Worm (Caenorhabditis elegans) whole organism, late embryonic: ENCODE results near the gene pgl-2.

Experiments used
- C08G9.2 ChIP-seq: sonication (generic microtip); optimal IDR thresholded peaks from 2 replicates; lab custom pipeline; 2016; ENCODE audit warnings: mild to moderate bottlenecking, missing genetic modification characterization, moderate library complexity, missing compliant biosample characterization
- T23F11.4 ChIP-seq: fragments of 200-800 bp; sonication (Bioruptor generic); optimal IDR thresholded peaks from 2 replicates; lab custom pipeline; 2018; ENCODE audit warnings: mild to moderate bottlenecking, missing genetic modification characterization, missing compliant biosample characterization
- ahr-1 ChIP-seq: sonication (generic microtip); optimal IDR thresholded peaks from 2 replicates; lab custom pipeline; 2016; ENCODE audit warnings: missing genetic modification characterization, missing compliant biosample characterization
- ceh-24 ChIP-seq: sonication (generic microtip); optimal IDR thresholded peaks from 2 replicates; lab custom pipeline; 2016; ENCODE audit warnings: mild to moderate bottlenecking, missing genetic modification characterization, missing compliant biosample characterization
- elt-2 ChIP-seq: sonication (generic microtip); optimal IDR thresholded peaks from 2 replicates; lab custom pipeline; 2016; ENCODE audit warnings: missing genetic modification reagents, missing genetic modification characterization, missing compliant biosample characterization
- eyg-1 ChIP-seq: sonication (generic microtip); optimal IDR thresholded peaks from 2 replicates; lab custom pipeline; 2016; ENCODE audit warnings: missing genotype, missing genetic modification characterization, missing compliant biosample characterization
- lin-11 ChIP-seq: fragments of 200-800 bp; sonication (Bioruptor generic); optimal IDR thresholded peaks from 2 replicates; lab custom pipeline; 2018; ENCODE audit warnings: mild to moderate bottlenecking, missing genetic modification characterization, missing compliant biosample characterization
- nfya-1 ChIP-seq: sonication (generic microtip); optimal IDR thresholded peaks from 2 replicates; lab custom pipeline; 2017; ENCODE audit warnings: missing genetic modification characterization, mild to moderate bottlenecking, missing compliant biosample characterization, antibody characterized with exemption, moderate library complexity
- nhr-11 ChIP-seq: fragments of 150-350 bp; optimal IDR thresholded peaks from 2 replicates; lab custom pipeline; 2014; ENCODE audit warnings: missing biosample characterization, missing genetic modification characterization
- nhr-232 ChIP-seq: sonication (generic microtip); optimal IDR thresholded peaks from 2 replicates; lab custom pipeline; 2016; ENCODE audit warnings: missing genetic modification characterization, missing compliant biosample characterization
- odd-2 ChIP-seq: sonication (generic microtip); optimal IDR thresholded peaks from 2 replicates; lab custom pipeline; 2017; ENCODE audit warnings: antibody characterized with exemption, mild to moderate bottlenecking, missing genetic modification characterization, missing compliant biosample characterization
- unc-3 ChIP-seq, 2 experiments: fragments of 200-800 bp in 1 of 2; sonication (Bioruptor generic) in 1 of 2; sonication (generic microtip) in 1 of 2; conservative IDR thresholded peaks in 1 of 2; optimal IDR thresholded peaks in 1 of 2; 2 replicates each; pipeline versions ENCODE4 v1.3.6 to Lab custom; 2016 to 2022; ENCODE audit warnings: missing compliant biosample characterization in 2 of 2, missing genetic modification characterization in 2 of 2, missing genetic modification reagents in 1 of 2

ce11 chrIII:8646021-8646420 lies 29.2 kb downstream of the pgl-2 start:
- no peak for TF ChIP-seq elt-2 (tag; lab: Kevin White, UChicago)
- TF ChIP-seq eyg-1 (tag; lab: Kevin White, UChicago): no peak
- TF ChIP-seq ahr-1 (tag; lab: Kevin White, UChicago): no peak
- TF ChIP-seq unc-3 (GFP tag; conservative IDR thresholded peaks at IDR 0.05; lab: Robert Waterston, UW): no peak
- no peak for TF ChIP-seq unc-3 (tag; optimal IDR thresholded peaks at IDR 0.05; lab: Kevin White, UChicago)
- no peak for TF ChIP-seq lin-11
- TF ChIP-seq T23F11.4 (GFP tag; lab: Kevin White, UChicago): no peak
- TF ChIP-seq ceh-24 (tag; lab: Kevin White, UChicago): no peak
- TF ChIP-seq nhr-11: no peak
- no peak for TF ChIP-seq nfya-1 (tag; lab: Kevin White, UChicago)
- TF ChIP-seq odd-2 (tag; lab: Kevin White, UChicago): no peak
- TF ChIP-seq nhr-232 (tag; lab: Kevin White, UChicago): no peak
- no peak for TF ChIP-seq C08G9.2 (tag; lab: Kevin White, UChicago)
